Fruit fly (Drosophila melanogaster) whole organism, embryonic: ENCODE measurements around the gene HDAC3.
A peak's percentile ranks its signal among the peaks of the same experiment; 100 is the strongest.

Experiments used
- BEAF-32 ChIP-seq: fragments of 200-800 bp; sonication (Bioruptor generic); optimal IDR thresholded peaks from 3 replicates; lab custom pipeline; 2017; ENCODE audit warnings: missing biosample characterization, missing genetic modification characterization, mild to moderate bottlenecking, moderate library complexity, missing genetic modification reagents
- Bgb ChIP-seq: fragments of 200-800 bp; sonication (Bioruptor generic); IDR thresholded peaks from 2 replicates; pipeline ENCODE4 v1.3.6; 2022; ENCODE audit warnings: missing biosample characterization, missing genetic modification characterization; ENCODE audit not compliant: partially characterized antibody
- CG10267 ChIP-seq: fragments of 200-800 bp; sonication (Bioruptor generic); optimal IDR thresholded peaks from 2 replicates; lab custom pipeline; 2018; ENCODE audit warnings: missing biosample characterization, mild to moderate bottlenecking, missing genetic modification characterization, moderate library complexity
- CG10462 ChIP-seq: fragments of 200-800 bp; sonication (Bioruptor generic); optimal IDR thresholded peaks from 2 replicates; lab custom pipeline; 2016; ENCODE audit warnings: missing biosample characterization, missing genetic modification characterization
- CG10959 ChIP-seq: fragments of 200-800 bp; sonication (Bioruptor generic); IDR thresholded peaks from 2 replicates; pipeline ENCODE4 v1.3.6; 2022; ENCODE audit warnings: missing biosample characterization, missing genetic modification characterization
- CG14441 ChIP-seq: fragments of 200-800 bp; sonication (Bioruptor generic); IDR thresholded peaks from 2 replicates; pipeline ENCODE4 v1.3.6; 2022; ENCODE audit warnings: missing biosample characterization, missing genetic modification characterization
- CG15514 ChIP-seq: fragments of 200-800 bp; sonication (Bioruptor generic); optimal IDR thresholded peaks from 3 replicates; lab custom pipeline; 2017; ENCODE audit warnings: missing biosample characterization, missing genetic modification characterization, mild to moderate bottlenecking, moderate library complexity, missing genetic modification reagents
- CG1603 ChIP-seq: fragments of 200-800 bp; sonication (Bioruptor generic); optimal IDR thresholded peaks from 2 replicates; lab custom pipeline; 2019; ENCODE audit warnings: missing biosample characterization, mild to moderate bottlenecking, missing genetic modification characterization, moderate library complexity
- CG17802 ChIP-seq: fragments of 200-800 bp; sonication (Bioruptor generic); optimal IDR thresholded peaks from 2 replicates; lab custom pipeline; 2018; ENCODE audit warnings: missing biosample characterization, mild to moderate bottlenecking, missing genetic modification characterization, moderate library complexity
- CG17829 ChIP-seq: fragments of 200-800 bp; optimal IDR thresholded peaks from 2 replicates; lab custom pipeline; 2019; ENCODE audit warnings: missing biosample characterization, mild to moderate bottlenecking, missing genetic modification characterization, moderate library complexity
- CG2116 ChIP-seq: fragments of 200-800 bp; sonication (Bioruptor generic); optimal IDR thresholded peaks from 3 replicates; lab custom pipeline; 2018; ENCODE audit warnings: missing biosample characterization, mild to moderate bottlenecking, missing genetic modification characterization
- CG2712 ChIP-seq: fragments of 200-800 bp; optimal IDR thresholded peaks from 3 replicates; lab custom pipeline; 2019; ENCODE audit warnings: missing biosample characterization, mild to moderate bottlenecking, missing genetic modification characterization, moderate library complexity
- CG30020 ChIP-seq: fragments of 200-800 bp; optimal IDR thresholded peaks from 2 replicates; lab custom pipeline; 2019; ENCODE audit warnings: missing biosample characterization, mild to moderate bottlenecking, missing genetic modification characterization, moderate library complexity
- CG3065 ChIP-seq: fragments of 200-800 bp; sonication (Bioruptor generic); optimal IDR thresholded peaks from 2 replicates; lab custom pipeline; 2016; ENCODE audit warnings: missing biosample characterization, missing genetic modification characterization
- CG31365 ChIP-seq: fragments of 200-800 bp; sonication (Bioruptor generic); optimal IDR thresholded peaks from 2 replicates; lab custom pipeline; 2018; ENCODE audit warnings: missing biosample characterization, mild to moderate bottlenecking, missing genetic modification characterization
- CG3163 ChIP-seq: fragments of 200-800 bp; sonication (Bioruptor generic); optimal IDR thresholded peaks from 3 replicates; lab custom pipeline; 2016; ENCODE audit warnings: missing biosample characterization, missing genetic modification characterization
- CG43689 ChIP-seq: fragments of 200-800 bp; sonication (Bioruptor generic); IDR thresholded peaks from 2 replicates; pipeline ENCODE4 v1.3.6; 2022; ENCODE audit warnings: missing biosample characterization, missing genetic modification characterization
- CG4617 ChIP-seq: fragments of 200-800 bp; sonication (Bioruptor generic); optimal IDR thresholded peaks from 3 replicates; lab custom pipeline; 2016; ENCODE audit warnings: missing biosample characterization, missing genetic modification characterization, borderline replicate concordance
- CG5180 ChIP-seq: fragments of 200-800 bp; sonication (Bioruptor generic); optimal IDR thresholded peaks from 3 replicates; lab custom pipeline; 2017; ENCODE audit warnings: missing biosample characterization, missing genetic modification characterization, mild to moderate bottlenecking, moderate library complexity, missing genetic modification reagents
- CG6272 ChIP-seq: fragments of 200-800 bp; sonication (Bioruptor generic); IDR thresholded peaks from 2 replicates; pipeline ENCODE4 v1.3.6; 2022; ENCODE audit warnings: missing biosample characterization, missing genetic modification characterization
- CG6765 ChIP-seq: fragments of 200-800 bp; sonication (Bioruptor generic); optimal IDR thresholded peaks from 3 replicates; lab custom pipeline; 2017; ENCODE audit warnings: missing biosample characterization, mild to moderate bottlenecking, missing genetic modification characterization
- CG7987 ChIP-seq: fragments of 200-800 bp; sonication (Bioruptor generic); optimal IDR thresholded peaks from 2 replicates; lab custom pipeline; 2018; ENCODE audit warnings: missing biosample characterization, mild to moderate bottlenecking, missing genetic modification characterization, moderate library complexity
- CG9215 ChIP-seq: fragments of 200-800 bp; sonication (Bioruptor generic); IDR thresholded peaks from 2 replicates; pipeline ENCODE4 v1.3.6; 2022; ENCODE audit warnings: missing biosample characterization, missing genetic modification characterization
- CG9932 ChIP-seq: fragments of 200-800 bp; sonication (Bioruptor generic); IDR thresholded peaks from 2 replicates; pipeline ENCODE4 v1.3.6; 2022; ENCODE audit warnings: missing biosample characterization, missing genetic modification characterization
- CrebB ChIP-seq: fragments of 200-800 bp; sonication (Bioruptor generic); optimal IDR thresholded peaks from 3 replicates; lab custom pipeline; 2018; ENCODE audit warnings: missing biosample characterization, mild to moderate bottlenecking, missing genetic modification characterization
- HmgD ChIP-seq: fragments of 200-800 bp; sonication (Bioruptor generic); optimal IDR thresholded peaks from 3 replicates; lab custom pipeline; 2016; ENCODE audit warnings: missing biosample characterization, missing genetic modification characterization
- MESR4 ChIP-seq: fragments of 200-800 bp; sonication (Bioruptor generic); optimal IDR thresholded peaks from 2 replicates; lab custom pipeline; 2018; ENCODE audit warnings: missing biosample characterization, mild to moderate bottlenecking, missing genetic modification characterization, moderate library complexity
- NK7.1 ChIP-seq: fragments of 200-800 bp; sonication (Bioruptor generic); optimal IDR thresholded peaks from 3 replicates; lab custom pipeline; 2016; ENCODE audit warnings: missing biosample characterization, missing genetic modification characterization
- Spps ChIP-seq: fragments of 200-800 bp; sonication (Bioruptor generic); optimal IDR thresholded peaks from 2 replicates; lab custom pipeline; 2018; ENCODE audit warnings: missing biosample characterization, mild to moderate bottlenecking, missing genetic modification characterization
- YL-1 ChIP-seq: fragments of 200-800 bp; sonication (Bioruptor generic); optimal IDR thresholded peaks from 3 replicates; lab custom pipeline; 2017; ENCODE audit warnings: missing biosample characterization, mild to moderate bottlenecking, missing genetic modification characterization
- amos ChIP-seq: fragments of 200-800 bp; sonication (Bioruptor generic); IDR thresholded peaks from 2 replicates; pipeline ENCODE4 v1.3.6; 2022; ENCODE audit warnings: missing biosample characterization, missing genetic modification characterization; ENCODE audit not compliant: partially characterized antibody
- bcd ChIP-seq: fragments of 200-800 bp; sonication (Bioruptor generic); optimal IDR thresholded peaks from 2 replicates; lab custom pipeline; 2017; ENCODE audit warnings: missing biosample characterization, mild to moderate bottlenecking, missing genetic modification characterization
- chinmo ChIP-seq: fragments of 200-800 bp; sonication (Bioruptor generic); IDR thresholded peaks from 4 replicates; pipeline ENCODE4 v1.3.6; 2022; ENCODE audit warnings: missing biosample characterization, missing genetic modification characterization; ENCODE audit not compliant: partially characterized antibody
- ci ChIP-seq: fragments of 200-800 bp; sonication (Bioruptor generic); IDR thresholded peaks from 3 replicates; pipeline ENCODE4 v1.3.6; 2022; ENCODE audit warnings: missing biosample characterization, missing genetic modification characterization
- dimm ChIP-seq: fragments of 200-800 bp; sonication (Bioruptor generic); IDR thresholded peaks from 2 replicates; pipeline ENCODE4 v1.3.6; 2022; ENCODE audit warnings: missing biosample characterization, missing genetic modification characterization
- dmrt11E ChIP-seq: fragments of 200-800 bp; sonication (Bioruptor generic); optimal IDR thresholded peaks from 3 replicates; lab custom pipeline; 2018; ENCODE audit warnings: missing biosample characterization, mild to moderate bottlenecking, missing genetic modification characterization, moderate library complexity
- eve ChIP-seq, 2 experiments: fragments of >200 bp; optimal IDR thresholded peaks; 2 replicates each; lab custom pipeline; 2017; ENCODE audit warnings: missing biosample characterization in 2 of 2, missing genetic modification characterization in 2 of 2
- gsb ChIP-seq: fragments of 200-800 bp; sonication (Bioruptor generic); IDR thresholded peaks from 2 replicates; pipeline ENCODE4 v1.3.6; 2022; ENCODE audit warnings: missing biosample characterization, missing genetic modification characterization
- ind ChIP-seq: fragments of 200-800 bp; sonication (Bioruptor generic); optimal IDR thresholded peaks from 3 replicates; lab custom pipeline; 2016; ENCODE audit warnings: missing biosample characterization, missing genetic modification characterization
- insv ChIP-seq, 2 experiments: fragments of 200-800 bp; sonication (Bioruptor generic); optimal IDR thresholded peaks; 3 replicates each; lab custom pipeline; 2016 to 2018; ENCODE audit warnings: missing biosample characterization in 2 of 2, missing genetic modification characterization in 2 of 2
- kay ChIP-seq: fragments of 200-800 bp; sonication (Bioruptor generic); optimal IDR thresholded peaks from 2 replicates; lab custom pipeline; 2016; ENCODE audit warnings: missing biosample characterization, missing genetic modification characterization
- maf-S ChIP-seq: fragments of 200-800 bp; sonication (Bioruptor generic); optimal IDR thresholded peaks from 2 replicates; lab custom pipeline; 2016; ENCODE audit warnings: missing biosample characterization, missing genetic modification characterization
- mam ChIP-seq: fragments of 200-800 bp; sonication (Bioruptor generic); optimal IDR thresholded peaks from 3 replicates; lab custom pipeline; 2016; ENCODE audit warnings: missing biosample characterization, missing genetic modification characterization
- nmo ChIP-seq: fragments of 200-800 bp; sonication (Bioruptor generic); optimal IDR thresholded peaks from 2 replicates; lab custom pipeline; 2018; ENCODE audit warnings: missing biosample characterization, mild to moderate bottlenecking, missing genetic modification characterization, moderate library complexity
- row ChIP-seq: fragments of 200-800 bp; sonication (Bioruptor generic); IDR thresholded peaks from 3 replicates; pipeline ENCODE4 v1.3.6; 2022; ENCODE audit warnings: missing biosample characterization, missing genetic modification characterization
- slp2 ChIP-seq: fragments of 200-800 bp; sonication (Bioruptor generic); optimal IDR thresholded peaks from 2 replicates; lab custom pipeline; 2016; ENCODE audit warnings: missing biosample characterization, missing genetic modification characterization
- so ChIP-seq: fragments of 200-800 bp; sonication (Bioruptor generic); IDR thresholded peaks from 3 replicates; pipeline ENCODE4 v1.3.6; 2022; ENCODE audit warnings: missing biosample characterization, missing genetic modification characterization
- sr ChIP-seq: fragments of 200-800 bp; sonication (Bioruptor generic); IDR thresholded peaks from 3 replicates; pipeline ENCODE4 v1.3.6; 2022; ENCODE audit warnings: missing biosample characterization, missing genetic modification characterization
- sug ChIP-seq: fragments of 200-800 bp; optimal IDR thresholded peaks from 2 replicates; lab custom pipeline; 2019; ENCODE audit warnings: missing biosample characterization, mild to moderate bottlenecking, missing genetic modification characterization, moderate library complexity
- zfh1 ChIP-seq: fragments of 200-800 bp; sonication (Bioruptor generic); IDR thresholded peaks from 3 replicates; pipeline ENCODE4 v1.3.6; 2022; ENCODE audit warnings: missing biosample characterization, missing genetic modification characterization

The HDAC3 gene

dm6 chr3R:5463199-5463949 is 11.0 kb downstream of the HDAC3 start (continued):
- TF ChIP-seq CG7987 (GFP tag; lab: Kevin White, UChicago) (no peak), HmgD (GFP tag; lab: Kevin White, UChicago) (no peak), CG9932 (GFP tag; lab: Robert Waterston, UW) (no peak), CG2116 (GFP tag; lab: Kevin White, UChicago) (peak; percentile 8), CG4617 (peak; percentile 8), CG17829 (tag; lab: Kevin White, UChicago) (peak; percentile 11), sr (GFP tag; lab: Robert Waterston, UW) (no peak), CG6272 (GFP tag; lab: Robert Waterston, UW) (no peak), CG10959 (no peak), maf-S (GFP tag; lab: Kevin White, UChicago) (no peak), CG2712 (no peak), insv (GFP tag; optimal IDR thresholded peaks at IDR 0.05; lab: Kevin White, UChicago) (peak in 1 of 2 experiments; percentile 40), dimm (GFP tag; lab: Robert Waterston, UW) (no peak), mam (no peak), CG5180 (GFP tag; lab: Kevin White, UChicago) (no peak), CG30020 (tag; lab: Kevin White, UChicago) (peak; percentile 28), CG10462 (GFP tag; lab: Kevin White, UChicago) (no peak), chinmo (GFP tag; lab: Robert Waterston, UW) (peak; percentile 70; the same call in 1 of the 4 replicates), amos (GFP tag; lab: Robert Waterston, UW) (no peak), YL-1 (GFP tag; lab: Kevin White, UChicago) (peak; percentile 43), so (GFP tag; lab: Robert Waterston, UW) (no peak), CG1603 (tag; lab: Kevin White, UChicago) (peak; percentile 61), Bgb (no peak; the same call in 1 of the 2 replicates), CG9215 (GFP tag; lab: Robert Waterston, UW) (no peak), nmo (GFP tag; lab: Kevin White, UChicago) (peak; percentile 7), ci (GFP tag; lab: Robert Waterston, UW) (no peak), MESR4 (GFP tag; lab: Kevin White, UChicago) (peak; percentile 39), bcd (no peak), CG6765 (GFP tag; lab: Kevin White, UChicago) (no peak), NK7.1 (GFP tag; lab: Kevin White, UChicago) (no peak), BEAF-32 (peak; percentile 34), zfh1 (GFP tag; lab: Robert Waterston, UW) (no peak), eve (GFP tag; optimal IDR thresholded peaks at IDR 0.05; lab: Kevin White, UChicago) (no peak), kay (GFP tag; lab: Kevin White, UChicago) (peak; percentile 73), CrebB (tag; lab: Kevin White, UChicago) (peak; percentile 1), CG3163 (no peak), ind (GFP tag; lab: Kevin White, UChicago) (no peak), CG17802 (tag; lab: Kevin White, UChicago) (no peak), CG43689 (GFP tag; lab: Robert Waterston, UW) (no peak), gsb (GFP tag; lab: Robert Waterston, UW) (no peak), CG3065 (GFP tag; lab: Kevin White, UChicago) (no peak), CG31365 (no peak), dmrt11E (tag; lab: Kevin White, UChicago) (no peak), row (GFP tag; lab: Robert Waterston, UW) (peak; percentile 39; the same call in 1 of the 3 replicates), CG10267 (tag; lab: Kevin White, UChicago) (peak; percentile 30), CG14441 (no peak), slp2 (GFP tag; lab: Kevin White, UChicago) (no peak), CG15514 (peak; percentile 63), sug (tag; lab: Kevin White, UChicago) (peak; percentile 53), Spps (no peak)
